Fruit fly (Drosophila melanogaster) Kc167 (cell line): ENCODE data around the gene CG10366.

Source experiments
- Myc ChIP-seq: fragments of >200 bp; optimal IDR thresholded peaks from 2 replicates; lab custom pipeline; 2017; ENCODE audit warnings: missing external identifiers
- Sin3A ChIP-seq: fragments of >200 bp; optimal IDR thresholded peaks from 2 replicates; lab custom pipeline; 2018; ENCODE audit warnings: missing external identifiers
- h ChIP-seq: fragments of >200 bp; optimal IDR thresholded peaks from 3 replicates; lab custom pipeline; 2018; ENCODE audit warnings: missing external identifiers
- insv ChIP-seq: fragments of >200 bp; optimal IDR thresholded peaks from 3 replicates; lab custom pipeline; 2018; ENCODE audit warnings: missing external identifiers
- psq ChIP-seq: fragments of >200 bp; optimal IDR thresholded peaks from 2 replicates; lab custom pipeline; 2017; ENCODE audit warnings: missing external identifiers
- ttk ChIP-seq: sonication (Bioruptor generic); optimal IDR thresholded peaks from 2 replicates; lab custom pipeline; 2017; ENCODE audit warnings: missing external identifiers

CG10366 gene

DNA sequence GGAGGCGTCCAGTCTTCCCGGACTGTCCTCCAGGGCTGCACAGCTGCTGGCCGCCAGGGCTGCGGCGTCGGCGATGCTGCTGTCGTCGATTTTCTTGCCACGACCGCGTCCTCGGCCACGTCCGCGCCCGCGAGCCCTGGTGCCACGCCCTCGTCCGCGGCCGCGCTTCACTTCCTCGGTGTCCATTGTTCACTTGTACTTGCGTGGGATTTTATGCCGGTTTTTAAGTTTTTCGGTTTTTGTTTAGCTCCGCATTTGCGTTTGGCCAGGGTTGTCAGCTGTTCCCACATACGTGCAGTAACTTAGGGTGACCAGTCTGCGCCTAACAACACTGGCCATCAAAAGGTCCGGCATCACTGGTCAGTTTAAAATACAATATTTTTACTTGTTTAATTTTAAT lies 1.9 kb upstream of the CG10366 start, which contains the start of gene Hakai:
Gene Hakai (minus strand): TSS at position 290 of the 400 bp plus-strand sequence.
- TF ChIP-seq ttk (lab: Kevin White, UChicago) (no peak), Sin3A (lab: Kevin White, UChicago) (no peak), psq (no peak), h (lab: Kevin White, UChicago) (no peak), insv (no peak), Myc (lab: Kevin White, UChicago) (no peak)

DNA sequence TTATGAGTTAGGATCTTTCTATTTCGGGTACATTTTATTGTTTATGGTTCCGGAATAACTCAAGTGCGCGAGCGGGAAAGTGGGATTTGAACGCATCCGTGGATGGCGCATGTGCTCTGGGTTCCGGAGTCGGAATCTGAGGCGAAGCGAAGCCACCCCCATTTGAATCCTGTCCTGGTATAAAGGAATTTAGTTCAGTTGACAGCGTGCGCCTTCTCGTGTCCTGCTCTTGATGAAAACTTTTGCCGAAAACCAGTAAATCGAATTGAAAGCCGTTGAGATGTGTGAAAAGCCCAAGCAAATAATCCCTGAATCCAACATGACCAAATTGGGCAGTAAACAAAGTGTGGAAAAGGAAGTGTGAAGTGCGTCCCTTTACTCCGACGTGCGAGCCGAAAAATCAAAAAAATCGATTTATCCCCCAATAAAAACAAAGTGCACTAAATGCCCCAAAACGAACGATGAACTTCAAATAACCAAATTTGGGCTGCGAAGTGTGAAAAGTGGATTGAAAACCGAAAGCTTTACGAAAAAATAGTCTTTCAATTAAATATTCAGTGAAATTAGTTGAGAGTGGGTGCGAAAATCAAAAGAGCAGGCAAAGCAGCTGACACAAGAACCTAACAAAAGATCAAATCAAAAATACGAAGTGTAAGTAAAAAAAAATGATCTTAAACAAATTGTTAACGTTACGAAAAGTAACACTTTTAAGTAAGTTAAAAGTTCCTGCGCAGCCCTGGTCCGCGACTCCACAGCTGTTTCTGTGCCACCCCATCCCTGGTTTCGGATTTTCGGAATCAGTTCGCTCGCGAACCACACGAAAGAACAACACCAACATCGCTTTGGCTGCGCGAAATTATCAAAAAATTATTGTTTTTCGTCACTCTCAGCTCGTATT lies 2.6 kb downstream of the CG10366 start, which contains the start of gene Lar:
Gene Lar (plus strand): TSS at position 188 of the 898 bp plus-strand sequence.
- TF ChIP-seq Sin3A (lab: Kevin White, UChicago) (no peak), Myc (lab: Kevin White, UChicago) (no peak), psq (no peak), ttk (lab: Kevin White, UChicago) (no peak), h (lab: Kevin White, UChicago) (no peak), insv (no peak)

DNA sequence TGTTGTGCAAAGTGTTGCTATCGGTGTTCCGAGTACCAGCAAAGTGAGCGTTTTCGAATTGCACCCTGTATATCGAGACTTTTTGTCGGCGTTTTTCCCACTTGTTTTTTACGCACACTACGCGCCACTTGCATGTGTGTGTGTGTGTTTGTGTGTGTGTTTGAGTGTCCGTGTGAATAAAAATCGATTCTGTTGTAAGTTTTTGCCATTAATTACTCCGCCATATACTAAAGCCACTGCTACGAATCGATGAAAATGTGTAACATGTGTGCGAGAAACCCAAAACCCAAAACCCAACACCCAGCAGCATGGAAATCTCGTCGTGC lies 3.3 kb downstream of the CG10366 start:
- TF ChIP-seq h (lab: Kevin White, UChicago) (no peak), psq (no peak), insv (no peak), ttk (lab: Kevin White, UChicago) (no peak), Sin3A (lab: Kevin White, UChicago) (no peak), Myc (lab: Kevin White, UChicago) (no peak)

DNA sequence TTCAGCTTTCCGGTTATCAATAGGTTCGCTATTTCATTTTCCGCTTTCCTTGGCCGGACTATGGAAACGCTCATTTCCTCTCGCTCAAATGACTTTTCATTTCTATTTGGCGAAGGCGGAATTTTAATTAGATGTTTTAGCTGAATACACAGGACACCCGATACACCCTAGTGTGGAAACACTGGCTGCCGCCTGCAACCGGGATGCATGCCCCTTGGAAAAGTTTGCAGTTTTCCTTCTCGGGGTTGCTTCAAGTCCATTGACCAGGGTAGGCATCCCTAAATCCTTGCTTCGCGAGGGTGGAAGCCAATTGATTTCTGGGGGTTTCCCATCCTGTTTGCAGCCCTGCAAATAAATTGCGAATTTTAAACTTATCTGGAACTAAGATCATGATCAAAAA lies 4.9 kb downstream of the CG10366 start:
- TF ChIP-seq insv (no peak), Sin3A (lab: Kevin White, UChicago) (no peak), h (lab: Kevin White, UChicago) (no peak), ttk (lab: Kevin White, UChicago) (no peak), psq (no peak), Myc (lab: Kevin White, UChicago) (no peak)

DNA sequence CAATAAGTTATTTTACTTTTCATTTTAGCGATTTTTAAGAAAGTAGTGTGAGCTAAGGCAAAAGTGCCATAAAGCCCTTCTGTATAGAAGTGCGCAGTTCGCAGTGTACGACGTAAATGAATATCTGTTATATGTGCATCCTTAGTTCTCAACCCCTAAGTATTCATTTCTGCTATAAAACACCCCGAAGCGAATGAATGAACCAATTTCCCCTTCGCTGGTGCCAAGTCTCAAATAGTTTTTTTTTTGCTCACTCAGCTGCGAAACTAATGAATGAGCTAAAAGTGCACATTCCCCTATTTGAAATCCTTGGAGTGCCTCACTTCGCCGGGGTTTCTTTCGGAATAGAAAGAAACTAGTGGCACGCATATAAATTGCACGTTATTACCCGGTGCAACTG lies 6.6 kb downstream of the CG10366 start:
- TF ChIP-seq psq (no peak), Myc (lab: Kevin White, UChicago) (no peak), insv (no peak), h (lab: Kevin White, UChicago) (no peak), ttk (lab: Kevin White, UChicago) (no peak), Sin3A (lab: Kevin White, UChicago) (no peak)

DNA sequence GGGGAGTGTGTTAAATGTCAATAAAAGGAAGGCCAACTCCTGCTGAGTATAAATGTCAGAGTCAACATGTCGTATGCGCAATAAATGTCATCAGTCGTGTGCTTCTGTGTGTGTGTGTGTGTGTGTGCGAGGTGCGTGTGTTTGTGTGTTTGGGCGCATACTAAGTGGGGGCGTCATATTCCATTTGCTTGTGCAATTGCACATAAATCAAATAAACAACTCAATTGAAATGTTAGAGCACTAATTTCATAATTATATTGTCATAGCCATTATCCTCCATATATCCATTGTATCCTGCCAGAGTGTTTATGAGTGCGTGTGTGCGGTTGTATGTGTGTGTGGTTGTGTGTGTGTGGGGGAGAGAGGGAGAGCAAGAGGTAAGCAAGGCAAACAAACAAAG lies 10.1 kb downstream of the CG10366 start:
- TF ChIP-seq ttk (lab: Kevin White, UChicago) (no peak), h (lab: Kevin White, UChicago) (no peak), Sin3A (lab: Kevin White, UChicago) (no peak), psq (no peak), Myc (lab: Kevin White, UChicago) (no peak), insv (no peak)

DNA sequence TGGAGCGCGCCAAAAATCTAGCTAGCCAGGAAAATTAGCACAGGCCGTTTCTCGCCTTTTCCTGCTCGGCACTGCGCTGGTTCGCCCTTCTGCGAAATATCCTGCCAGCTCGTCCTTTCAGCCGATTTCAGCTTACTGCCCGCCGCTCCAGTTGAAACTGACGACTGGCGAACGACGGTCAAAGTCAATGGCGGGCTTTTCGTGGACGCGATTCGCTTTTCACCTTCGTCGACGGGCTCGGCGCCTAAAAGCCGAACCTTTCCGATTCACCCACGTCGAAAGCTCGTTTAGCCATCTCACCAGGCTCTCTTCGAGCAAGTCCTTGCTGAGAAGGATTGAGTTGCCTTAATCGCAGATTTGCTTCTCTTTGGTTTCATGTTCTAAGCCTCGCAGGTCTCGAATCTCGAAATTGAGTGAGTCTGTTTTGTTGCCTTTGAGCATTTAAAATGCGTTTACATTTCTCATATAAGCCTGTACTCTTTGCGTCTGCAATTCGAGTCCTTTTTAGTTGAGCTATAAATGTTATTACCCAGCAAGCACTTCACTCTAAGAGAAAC lies 21.4 kb downstream of the CG10366 start:
- TF ChIP-seq insv (no peak), psq (no peak), ttk (lab: Kevin White, UChicago) (no peak), h (lab: Kevin White, UChicago) (no peak), Sin3A (lab: Kevin White, UChicago) (no peak), Myc (lab: Kevin White, UChicago) (no peak)

DNA sequence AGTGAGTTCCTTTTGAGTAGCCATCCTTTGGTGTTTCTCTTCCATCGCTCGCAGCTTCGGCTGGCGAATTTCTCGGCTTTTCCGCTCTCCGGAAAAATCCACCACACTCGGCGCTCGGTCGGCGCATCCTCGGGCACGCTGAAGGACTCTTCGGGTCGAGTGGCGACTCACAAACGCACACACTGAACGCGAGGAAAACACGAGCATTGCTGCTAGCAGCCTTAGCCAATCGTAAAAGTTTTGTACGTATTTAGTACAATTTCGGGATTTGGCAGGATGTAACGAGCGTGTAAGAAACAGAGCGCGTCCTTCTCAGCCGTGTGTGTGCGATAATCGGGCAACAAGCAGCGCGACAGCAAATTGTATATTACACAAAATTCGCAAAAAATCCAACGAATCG lies 22.3 kb downstream of the CG10366 start, which contains the start of gene CG46244:
Gene CG46244 (plus strand): TSS at position 252 of the 400 bp plus-strand sequence.
- no peak for TF ChIP-seq insv

DNA sequence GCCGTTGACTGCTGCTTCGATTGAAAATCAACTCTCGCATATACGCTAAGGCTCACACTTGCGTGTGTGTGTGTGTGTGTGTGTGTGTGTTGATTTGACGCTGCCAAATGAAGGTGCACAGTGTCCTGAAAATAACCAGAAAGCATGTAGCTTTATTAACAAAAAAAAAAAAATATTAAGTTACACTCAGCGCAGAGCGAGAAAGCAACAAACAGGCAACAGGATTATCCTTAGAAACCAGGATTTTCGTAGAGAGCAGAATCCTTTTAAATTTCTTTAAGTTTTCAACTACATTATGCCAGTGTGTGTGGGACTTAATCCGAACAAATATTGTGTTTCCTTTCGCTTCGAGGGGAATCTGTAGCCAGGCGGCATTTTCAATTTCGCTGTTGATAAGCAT lies 44.0 kb downstream of the CG10366 start:
- TF ChIP-seq Sin3A (lab: Kevin White, UChicago) (no peak), ttk (lab: Kevin White, UChicago) (no peak), h (lab: Kevin White, UChicago) (no peak), Myc (lab: Kevin White, UChicago) (no peak), insv (no peak), psq (no peak)

DNA sequence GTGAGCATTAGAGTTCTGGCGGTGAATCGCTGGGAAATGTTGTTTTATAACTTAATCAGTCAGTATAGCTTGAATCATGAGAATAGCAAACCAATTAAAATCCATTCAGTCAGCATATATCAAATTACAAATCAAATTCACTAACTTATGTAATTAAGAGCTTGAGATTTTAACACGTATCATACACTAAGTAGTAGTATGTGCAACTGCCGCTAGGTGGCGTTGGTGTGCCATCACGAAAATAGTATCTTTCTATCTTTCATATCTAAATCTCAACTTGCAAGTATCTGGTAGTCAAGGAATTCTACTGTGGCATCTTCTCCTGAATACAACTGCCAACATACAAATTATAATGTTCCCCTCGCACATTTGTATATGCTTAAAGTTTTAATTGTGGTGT lies 50.0 kb downstream of the CG10366 start:
- TF ChIP-seq ttk (lab: Kevin White, UChicago) (no peak), psq (no peak), Myc (lab: Kevin White, UChicago) (no peak), Sin3A (lab: Kevin White, UChicago) (no peak), h (lab: Kevin White, UChicago) (no peak), insv (no peak)
